Fruit fly (Drosophila melanogaster): Measurements from ENCODE around the gene vret.

Gene vret

dm6 chr3R:22763587-22763986 lies 18.2 kb upstream of the vret start, which contains the start of gene Nepl14:
Gene Nepl14, minus strand, starts transcription at chr3R:22763711.
- TF ChIP-seq svp (GFP tag): peak; percentile 100
- TF ChIP-seq CG1621 (tag; optimal IDR thresholded peaks at IDR 0.05): no peak

- TF ChIP-seq svp (GFP tag) (peak; percentile 97), CG16779 (tag; optimal IDR thresholded peaks at IDR 0.05) (no peak), CG11762 (GFP tag; optimal IDR thresholded peaks at IDR 0.05; ENCODE audit: insufficient read depth) (no peak), CG7368 (GFP tag; optimal IDR thresholded peaks at IDR 0.05) (no peak), cyc (GFP tag; optimal IDR thresholded peaks at IDR 0.05) (no peak), fd85E (GFP tag; optimal IDR thresholded peaks at IDR 0.05) (no peak), CG1621 (tag; optimal IDR thresholded peaks at IDR 0.05) (no peak), pdm3 (GFP tag; optimal IDR thresholded peaks at IDR 0.05) (no peak), Sox14 (GFP tag; optimal IDR thresholded peaks at IDR 0.05) (no peak)
Observed at dm6 chr3R:22760988-22761387, 15.6 kb upstream of the vret start, which contains the start of gene Nepl13. Gene Nepl13, minus strand, starts transcription at chr3R:22761076.

dm6 chr3R:22757117-22757516 lies 11.7 kb upstream of the vret start:
- TF ChIP-seq CG6808 (GFP tag; optimal IDR thresholded peaks at IDR 0.05) (no peak), CG6163 (GFP tag; IDR thresholded peaks at IDR 0.05) (no peak), CG8119 (GFP tag; IDR thresholded peaks at IDR 0.05) (no peak), salr (GFP tag; optimal IDR thresholded peaks at IDR 0.05) (no peak), CG11294 (GFP tag; IDR thresholded peaks at IDR 0.05) (no peak), pdm3 (GFP tag; optimal IDR thresholded peaks at IDR 0.05) (no peak)

DNA sequence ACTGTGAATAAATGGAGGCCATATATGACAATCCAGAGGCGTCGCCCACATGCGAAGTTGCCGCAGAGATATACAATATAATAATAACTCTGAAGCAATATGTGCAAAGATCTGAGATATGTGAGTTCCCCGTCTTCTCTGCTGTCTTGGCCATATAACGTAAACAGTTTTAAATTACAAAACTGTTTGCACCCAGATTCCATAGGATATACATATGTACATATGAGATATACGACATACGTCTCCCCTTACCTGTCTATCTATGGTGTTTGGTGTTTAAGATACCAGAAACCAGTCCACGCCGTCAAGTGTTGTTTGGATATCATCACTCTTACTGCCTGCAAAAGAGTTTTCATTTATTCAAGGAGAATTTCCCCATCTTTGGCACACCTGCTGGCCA lies 10.9 kb upstream of the vret start:
- TF ChIP-seq eg (GFP tag; IDR thresholded peaks at IDR 0.05) (0 out of 3 replicates have a peak, but pooled peaks have one; percentile 17), Sox102F (GFP tag; optimal IDR thresholded peaks at IDR 0.05) (no peak), fkh (GFP tag; optimal IDR thresholded peaks at IDR 0.05) (peak; percentile 71)

dm6 chr3R:22755187-22755777 lies 9.9 kb upstream of the vret start:
- TF ChIP-seq fd59A (GFP tag; optimal IDR thresholded peaks at IDR 0.05): no peak
- 0 out of 3 replicates have a peak, but pooled peaks have one; percentile 11 for TF ChIP-seq eg (GFP tag; IDR thresholded peaks at IDR 0.05)

dm6 chr3R:22753895-22754774 lies 8.8 kb upstream of the vret start:
- TF ChIP-seq CG1621 (tag; optimal IDR thresholded peaks at IDR 0.05): no peak
- no peak for TF ChIP-seq CG11762 (GFP tag; optimal IDR thresholded peaks at IDR 0.05; ENCODE audit: insufficient read depth)
- TF ChIP-seq OdsH (GFP tag; optimal IDR thresholded peaks at IDR 0.05): peak; percentile 28
- TF ChIP-seq CG11902 (GFP tag; optimal IDR thresholded peaks at IDR 0.05): no peak
- TF ChIP-seq CG6792 (GFP tag; optimal IDR thresholded peaks at IDR 0.05): no peak
- no peak for TF ChIP-seq acj6 (GFP tag; optimal IDR thresholded peaks at IDR 0.05)
- no peak for TF ChIP-seq lz (GFP tag; optimal IDR thresholded peaks at IDR 0.05)
- peak; percentile 77 for TF ChIP-seq CG32006 (GFP tag; optimal IDR thresholded peaks at IDR 0.05)
- TF ChIP-seq Sox14 (GFP tag; optimal IDR thresholded peaks at IDR 0.05): no peak
- TF ChIP-seq Ets21C (GFP tag; optimal IDR thresholded peaks at IDR 0.05): no peak
- no peak for TF ChIP-seq Sox102F (GFP tag; optimal IDR thresholded peaks at IDR 0.05)
- TF ChIP-seq CG16779 (tag; optimal IDR thresholded peaks at IDR 0.05): peak; percentile 45
- TF ChIP-seq Lpt (GFP tag; optimal IDR thresholded peaks at IDR 0.05): no peak
- TF ChIP-seq svp (GFP tag): peak; percentile 68
- TF ChIP-seq Eip93F (GFP tag; optimal IDR thresholded peaks at IDR 0.05): no peak
- no peak for TF ChIP-seq CG3919 (GFP tag; optimal IDR thresholded peaks at IDR 0.05)
- peak; percentile 78 for TF ChIP-seq Eip78C (GFP tag)
- TF ChIP-seq CG4318 (GFP tag; optimal IDR thresholded peaks at IDR 0.05): peak; percentile 51
- no peak for TF ChIP-seq fd59A (GFP tag; optimal IDR thresholded peaks at IDR 0.05)
- no peak for TF ChIP-seq CG34406 (GFP tag; optimal IDR thresholded peaks at IDR 0.05)
- peak; percentile 38 for TF ChIP-seq achi (GFP tag; optimal IDR thresholded peaks at IDR 0.05)
- 0 out of 2 replicates have a peak, but pooled peaks have one; percentile 22 for TF ChIP-seq Gug (GFP tag; IDR thresholded peaks at IDR 0.05)
- TF ChIP-seq CG6163 (GFP tag; IDR thresholded peaks at IDR 0.05): peak; percentile 68
- TF ChIP-seq Hr38 (GFP tag; optimal IDR thresholded peaks at IDR 0.05): no peak
- TF ChIP-seq cyc (GFP tag; optimal IDR thresholded peaks at IDR 0.05): no peak
- TF ChIP-seq CG3032 (tag; optimal IDR thresholded peaks at IDR 0.05): no peak
- peak; percentile 16 for TF ChIP-seq Eip75B (GFP tag; optimal IDR thresholded peaks at IDR 0.05)
- TF ChIP-seq fkh (GFP tag; optimal IDR thresholded peaks at IDR 0.05): no peak
- no peak for TF ChIP-seq Sox15 (GFP tag; optimal IDR thresholded peaks at IDR 0.05)
- TF ChIP-seq Hr39 (GFP tag; optimal IDR thresholded peaks at IDR 0.05): no peak
